Fruit fly (Drosophila melanogaster): ENCODE data around the gene ear.

dm6 chr3R:15363608-15364007, 43.1 kb downstream of the ear start, which contains the start of gene CG6171:
- no peak for TF ChIP-seq spab (GFP tag; optimal IDR thresholded peaks at IDR 0.05)
- no peak for TF ChIP-seq fkh (GFP tag; optimal IDR thresholded peaks at IDR 0.05)
- no peak for TF ChIP-seq svp (GFP tag)
- TF ChIP-seq CG7368 (GFP tag; optimal IDR thresholded peaks at IDR 0.05) = no peak
